Worm (Caenorhabditis elegans): ENCODE measurements around the gene oac-12.

oac-12 gene

ce11 chrV:4332450-4332849 is at the start of gene oac-12:
oac-12 (minus strand) TSS chrV:4332550.
- TF ChIP-seq ZK185.1 (tag; optimal IDR thresholded peaks at IDR 0.05; ENCODE audit: poor library complexity, severe bottlenecking) (no peak), repo-1 (tag; optimal IDR thresholded peaks at IDR 0.05) (no peak), nhr-27 (tag; optimal IDR thresholded peaks at IDR 0.05) (no peak), unc-130 (GFP tag; optimal IDR thresholded peaks at IDR 0.05) (no peak), somi-1 (GFP tag; optimal IDR thresholded peaks at IDR 0.05) (no peak), K12H6.12 (tag; optimal IDR thresholded peaks at IDR 0.05) (no peak)

- TF ChIP-seq hlh-26 (GFP tag; conservative IDR thresholded peaks at IDR 0.05) (no peak), sea-2 (GFP tag; IDR thresholded peaks at IDR 0.05) (no peak), madf-8 (GFP tag; conservative IDR thresholded peaks at IDR 0.05) (no peak), bed-1 (GFP tag; IDR thresholded peaks at IDR 0.05) (no peak), tbx-9 (tag; optimal IDR thresholded peaks at IDR 0.05; ENCODE audit: borderline replicate concordance) (no peak), F22D6.2 (tag; optimal IDR thresholded peaks at IDR 0.05) (no peak)
Observed at ce11 chrV:4377622-4378021, 45.3 kb upstream of the oac-12 start, which contains the start of gene F32D1.8. F32D1.8 (minus strand) TSS chrV:4377722.

ce11 chrV:4375807-4376564 is 43.6 kb upstream of the oac-12 start, which contains the start of gene F32D1.7:
F32D1.7 (minus strand) TSS chrV:4376173.
- TF ChIP-seq ceh-91 (GFP tag; IDR thresholded peaks at IDR 0.05) (peak; percentile 91), dpl-1 (GFP tag; optimal IDR thresholded peaks at IDR 0.05) (peak; percentile 90), gei-17 (GFP tag; optimal IDR thresholded peaks at IDR 0.05) (no peak), nhr-179 (tag; optimal IDR thresholded peaks at IDR 0.05) (no peak), ceh-79 (tag; optimal IDR thresholded peaks at IDR 0.05) (no peak), hsf-1 (GFP tag; IDR thresholded peaks at IDR 0.05) (peak; percentile 59; the same call in 1 of the 2 replicates), lin-35 (GFP tag; optimal IDR thresholded peaks at IDR 0.05) (peak in 1 of 3 experiments; percentile 12), efl-1 (GFP tag; optimal IDR thresholded peaks at IDR 0.05) (peak; percentile 95), snpc-1.1 (tag; optimal IDR thresholded peaks at IDR 0.05; ENCODE audit: insufficient read depth) (peak; percentile 61), lsl-1 (GFP tag; optimal IDR thresholded peaks at IDR 0.05) (peak; percentile 99), nhr-120 (GFP tag; IDR thresholded peaks at IDR 0.05) (no peak), rcor-1 (GFP tag; IDR thresholded peaks at IDR 0.05) (peak; percentile 66), lir-1 (GFP tag; conservative IDR thresholded peaks at IDR 0.05) (no peak; the same call in 1 of the 2 replicates), F33H1.4 (GFP tag; IDR thresholded peaks at IDR 0.05) (peak; percentile 78), B0019.2 (GFP tag; conservative IDR thresholded peaks at IDR 0.05) (no peak), snpc-1.3 (tag; optimal IDR thresholded peaks at IDR 0.05; ENCODE audit: insufficient read depth) (peak; percentile 36), dpff-1 (tag; optimal IDR thresholded peaks at IDR 0.05) (no peak), him-1 (tag; optimal IDR thresholded peaks at IDR 0.05) (peak; percentile 34), cebp-2 (GFP tag; IDR thresholded peaks at IDR 0.05) (no peak), zfh-2 (GFP tag; conservative IDR thresholded peaks at IDR 0.05) (peak; percentile 69), nfyb-1 (GFP tag; IDR thresholded peaks at IDR 0.05) (no peak), snpc-3.4 (tag; optimal IDR thresholded peaks at IDR 0.05) (peak; percentile 70), madf-10 (tag; optimal IDR thresholded peaks at IDR 0.05) (no peak), akir-1 (GFP tag; optimal IDR thresholded peaks at IDR 0.05) (no peak), D2030.7 (GFP tag; IDR thresholded peaks at IDR 0.05) (peak; percentile 87), Y95B8A.8 (GFP tag; IDR thresholded peaks at IDR 0.05) (0 out of 2 replicates have a peak, but pooled peaks have one; percentile 49), madf-6 (GFP tag; IDR thresholded peaks at IDR 0.05) (peak; percentile 99), ztf-28 (GFP tag; IDR thresholded peaks at IDR 0.05) (no peak), rpc-1 (optimal IDR thresholded peaks at IDR 0.05) (no peak), rpc-1 (tag; optimal IDR thresholded peaks at IDR 0.05) (no peak), dox-1 (GFP tag; IDR thresholded peaks at IDR 0.05) (peak; percentile 61), ceh-40 (GFP tag; IDR thresholded peaks at IDR 0.05) (no peak), unc-130 (GFP tag; optimal IDR thresholded peaks at IDR 0.05) (peak; percentile 38), ccch-3 (GFP tag; optimal IDR thresholded peaks at IDR 0.05) (no peak)

Data from whole organism, young adult.